Worm (Caenorhabditis elegans): Measurements from ENCODE around the gene dmsr-3.

ce11 chrII:13315637-13316523, 40.1 kb downstream of the dmsr-3 start:
- TF ChIP-seq nhr-76 (tag; optimal IDR thresholded peaks at IDR 0.05) (no peak), zip-11 (GFP tag; IDR thresholded peaks at IDR 0.05) (no peak), ZK546.5 (tag; optimal IDR thresholded peaks at IDR 0.05) (no peak), ceh-28 (tag; optimal IDR thresholded peaks at IDR 0.05) (peak; percentile 100), pha-4 (GFP tag; IDR thresholded peaks at IDR 0.05) (no peak), pha-4 (tag; optimal IDR thresholded peaks at IDR 0.05) (no peak), fos-1 (tag; optimal IDR thresholded peaks at IDR 0.05) (no peak), zip-2 (tag; optimal IDR thresholded peaks at IDR 0.05) (no peak), ama-1 (optimal IDR thresholded peaks at IDR 0.05) (no peak), zag-1 (tag; optimal IDR thresholded peaks at IDR 0.05) (no peak), unc-130 (GFP tag; optimal IDR thresholded peaks at IDR 0.05) (no peak), mep-1 (tag; optimal IDR thresholded peaks at IDR 0.05) (no peak), nhr-41 (GFP tag; IDR thresholded peaks at IDR 0.05) (no peak), fkh-10 (GFP tag; optimal IDR thresholded peaks at IDR 0.05) (no peak)

Data from whole organism, L4 larva.